6 worm cellular contexts compared by ENCODE assay signal in genomic region chrII:7699009-7699408, ce11.
TF ChIP-seq lines count a peak whose summit lies in the region.

moa-2 (minus strand) TSS chrII:7699033.
cdk-11.1 (plus strand) TSS chrII:7699235.

TF ChIP-seq in whole organism, L1 larva, 84 proteins besides CTCF, POLR2A, EP300 and RAD21 (continues in another document):
- TF ChIP-seq nhr-90 (tag; optimal IDR thresholded peaks at IDR 0.05; lab: Kevin White, UChicago; ENCODE audit: poor library complexity), result no peak
- TF ChIP-seq pqm-1 (tag; optimal IDR thresholded peaks at IDR 0.05; lab: Kevin White, UChicago), result no peak
- peak; percentile 66 for TF ChIP-seq unc-130 (tag; optimal IDR thresholded peaks at IDR 0.05; lab: Kevin White, UChicago)
- TF ChIP-seq nhr-11 (tag; optimal IDR thresholded peaks at IDR 0.05; lab: Kevin White, UChicago), result no peak
- peak in 1 of 3 experiments; percentile 1 for TF ChIP-seq ceh-82 (tag; optimal IDR thresholded peaks at IDR 0.05; lab: Kevin White, UChicago)
- no peak for TF ChIP-seq C34B4.2 (tag; optimal IDR thresholded peaks at IDR 0.05; lab: Kevin White, UChicago)
- TF ChIP-seq blmp-1 (tag; optimal IDR thresholded peaks at IDR 0.05; lab: Kevin White, UChicago), result peak; percentile 34
- TF ChIP-seq F16B12.6 (tag; optimal IDR thresholded peaks at IDR 0.05; lab: Kevin White, UChicago), result peak; percentile 78
- TF ChIP-seq aly-2 (tag; optimal IDR thresholded peaks at IDR 0.05; lab: Kevin White, UChicago), result no peak
- no peak for TF ChIP-seq mdl-1 (tag; optimal IDR thresholded peaks at IDR 0.05; lab: Kevin White, UChicago)
- TF ChIP-seq rnt-1 (tag; optimal IDR thresholded peaks at IDR 0.05; lab: Kevin White, UChicago), result no peak
- no peak for TF ChIP-seq snpc-4 (tag; optimal IDR thresholded peaks at IDR 0.05; lab: Kevin White, UChicago)
- no peak for TF ChIP-seq unc-86 (tag; optimal IDR thresholded peaks at IDR 0.05; lab: Kevin White, UChicago)
- TF ChIP-seq elt-3 (tag; optimal IDR thresholded peaks at IDR 0.05; lab: Kevin White, UChicago), result peak in 1 of 6 experiments; percentile 15
- peak; percentile 40 for TF ChIP-seq skn-1 (tag; optimal IDR thresholded peaks at IDR 0.05; lab: Kevin White, UChicago)

TF ChIP-seq in whole organism, L2 larva, 48 proteins besides CTCF, POLR2A, EP300 and RAD21:
- TF ChIP-seq lsy-2 (tag; optimal IDR thresholded peaks at IDR 0.05; lab: Kevin White, UChicago) (peak; percentile 70 to 97), F13H6.1 (tag; optimal IDR thresholded peaks at IDR 0.05; lab: Kevin White, UChicago) (no peak), blmp-1 (tag; optimal IDR thresholded peaks at IDR 0.05; lab: Kevin White, UChicago; ENCODE audit: insufficient read depth) (no peak), crh-2 (tag; optimal IDR thresholded peaks at IDR 0.05; lab: Kevin White, UChicago) (no peak), zag-1 (tag; optimal IDR thresholded peaks at IDR 0.05; lab: Kevin White, UChicago) (no peak), nhr-25 (tag; optimal IDR thresholded peaks at IDR 0.05; lab: Kevin White, UChicago) (no peak), snpc-4 (tag; optimal IDR thresholded peaks at IDR 0.05; lab: Kevin White, UChicago) (no peak), skn-1 (tag; optimal IDR thresholded peaks at IDR 0.05; lab: Kevin White, UChicago) (no peak), unc-55 (GFP tag; optimal IDR thresholded peaks at IDR 0.05; lab: Kevin White, UChicago) (no peak), nhr-129 (tag; optimal IDR thresholded peaks at IDR 0.05; lab: Kevin White, UChicago) (peak; percentile 8), C34F6.9 (tag; optimal IDR thresholded peaks at IDR 0.05; lab: Kevin White, UChicago) (peak; percentile 43), ceh-82 (tag; optimal IDR thresholded peaks at IDR 0.05; lab: Kevin White, UChicago) (no peak), lin-13 (GFP tag; optimal IDR thresholded peaks at IDR 0.05; lab: Kevin White, UChicago) (no peak)

TF ChIP-seq in whole organism, L3 larva, 47 proteins besides CTCF, POLR2A, EP300 and RAD21:
- TF ChIP-seq ceh-9 (tag; optimal IDR thresholded peaks at IDR 0.05; lab: Kevin White, UChicago) (no peak), ztf-11 (tag; optimal IDR thresholded peaks at IDR 0.05; lab: Kevin White, UChicago) (no peak), elt-2 (tag; optimal IDR thresholded peaks at IDR 0.05; lab: Kevin White, UChicago) (peak; percentile 22), pha-4 (tag; optimal IDR thresholded peaks at IDR 0.05; lab: Kevin White, UChicago) (peak; percentile 56), nfya-1 (tag; optimal IDR thresholded peaks at IDR 0.05; lab: Kevin White, UChicago; ENCODE audit: insufficient read depth) (peak; percentile 49)
TF ChIP-seq in whole organism, L3 larva: peak in this region for 3.

TF ChIP-seq in whole organism, L4 larva, 104 proteins besides CTCF, POLR2A, EP300 and RAD21:
- TF ChIP-seq daf-16 (GFP tag; optimal IDR thresholded peaks at IDR 0.05; lab: Kevin White, UChicago), result no peak
- peak; percentile 5 for TF ChIP-seq daf-16 (tag; optimal IDR thresholded peaks at IDR 0.05; lab: Kevin White, UChicago)
- TF ChIP-seq lsy-2 (tag; optimal IDR thresholded peaks at IDR 0.05; lab: Kevin White, UChicago), result peak in 1 of 2 experiments; percentile 97
- TF ChIP-seq hlh-30 (tag; optimal IDR thresholded peaks at IDR 0.05; lab: Kevin White, UChicago; ENCODE audit: insufficient read depth), result peak; percentile 69
- peak; percentile 61 for TF ChIP-seq mes-2 (tag; optimal IDR thresholded peaks at IDR 0.05; lab: Kevin White, UChicago; ENCODE audit: poor library complexity, severe bottlenecking)
- TF ChIP-seq mep-1 (tag; optimal IDR thresholded peaks at IDR 0.05; lab: Kevin White, UChicago), result no peak

TF ChIP-seq in whole organism, mixed stage, embryonic, 35 proteins besides CTCF, POLR2A, EP300 and RAD21:
- no peak for TF ChIP-seq drap-1 (GFP tag; optimal IDR thresholded peaks at IDR 0.05; lab: Kevin White, UChicago)
- TF ChIP-seq mep-1 (tag; optimal IDR thresholded peaks at IDR 0.05; lab: Kevin White, UChicago), result peak; percentile 12
- TF ChIP-seq pha-4 (tag; optimal IDR thresholded peaks at IDR 0.05; lab: Kevin White, UChicago), result peak; percentile 5
- peak; percentile 94 for TF ChIP-seq lsy-2 (tag; optimal IDR thresholded peaks at IDR 0.05; lab: Kevin White, UChicago)
TF ChIP-seq in whole organism, mixed stage, embryonic: peak in this region for 3.

TF ChIP-seq in whole organism, young adult, 124 proteins besides CTCF, POLR2A, EP300 and RAD21:
- TF ChIP-seq D2030.7 (GFP tag; IDR thresholded peaks at IDR 0.05; lab: Robert Waterston, UW), result no peak
- TF ChIP-seq lsl-1 (GFP tag; optimal IDR thresholded peaks at IDR 0.05; lab: Kevin White, UChicago), result peak; percentile 49
TF ChIP-seq in whole organism, young adult: peak in this region for 1.
